In genomic region chrIII:11442556-11442955, ce11 we compare ENCODE assay signal across 6 worm cellular contexts.
TF ChIP-seq lines count a peak whose summit lies in the region.

sbp-1 (minus strand) TSS chrIII:11442566.

TF ChIP-seq in whole organism, L1 larva, 84 proteins besides CTCF, POLR2A, EP300 and RAD21:
- TF ChIP-seq elt-2 (tag; optimal IDR thresholded peaks at IDR 0.05; lab: Kevin White, UChicago) (peak; percentile 49), efl-1 (optimal IDR thresholded peaks at IDR 0.05; lab: Kevin White, UChicago) (no peak), efl-1 (GFP tag; optimal IDR thresholded peaks at IDR 0.05 in 1 of 2; lab: Kevin White, UChicago) (peak in 1 of 2 experiments; percentile 35), ama-1 (optimal IDR thresholded peaks at IDR 0.05; lab: Kevin White, UChicago) (no peak), aha-1 (tag; optimal IDR thresholded peaks at IDR 0.05; lab: Kevin White, UChicago) (no peak), lin-35 (GFP tag; optimal IDR thresholded peaks at IDR 0.05; lab: Kevin White, UChicago) (peak in 1 of 2 experiments; percentile 10)

TF ChIP-seq in whole organism, L2 larva, 48 proteins besides CTCF, POLR2A, EP300 and RAD21:
- TF ChIP-seq unc-62 (GFP tag; optimal IDR thresholded peaks at IDR 0.05; lab: Kevin White, UChicago) (no peak), fos-1 (tag; optimal IDR thresholded peaks at IDR 0.05; lab: Kevin White, UChicago) (peak; percentile 55)

TF ChIP-seq in whole organism, L3 larva, 47 proteins besides CTCF, POLR2A, EP300 and RAD21:
- no peak for TF ChIP-seq daf-12 (tag; optimal IDR thresholded peaks at IDR 0.05; lab: Kevin White, UChicago)
- TF ChIP-seq nhr-43 (tag; optimal IDR thresholded peaks at IDR 0.05; lab: Kevin White, UChicago; ENCODE audit: poor library complexity, severe bottlenecking): no peak
- no peak for TF ChIP-seq nhr-67 (tag; optimal IDR thresholded peaks at IDR 0.05; lab: Kevin White, UChicago)
- TF ChIP-seq tbx-2 (tag; optimal IDR thresholded peaks at IDR 0.05; lab: Kevin White, UChicago): no peak
- peak; percentile 44 for TF ChIP-seq pqm-1 (tag; optimal IDR thresholded peaks at IDR 0.05; lab: Kevin White, UChicago)
- peak; percentile 74 for TF ChIP-seq elt-2 (tag; optimal IDR thresholded peaks at IDR 0.05; lab: Kevin White, UChicago)
- TF ChIP-seq lin-39 (tag; optimal IDR thresholded peaks at IDR 0.05; lab: Kevin White, UChicago): no peak
- TF ChIP-seq fkh-10 (GFP tag; optimal IDR thresholded peaks at IDR 0.05; lab: Kevin White, UChicago): no peak
- no peak for TF ChIP-seq hmg-11 (tag; optimal IDR thresholded peaks at IDR 0.05; lab: Kevin White, UChicago)
- no peak for TF ChIP-seq egl-27 (tag; optimal IDR thresholded peaks at IDR 0.05; lab: Kevin White, UChicago)
- TF ChIP-seq ztf-11 (tag; optimal IDR thresholded peaks at IDR 0.05; lab: Kevin White, UChicago): no peak
- no peak for TF ChIP-seq ZK546.5 (tag; optimal IDR thresholded peaks at IDR 0.05; lab: Kevin White, UChicago)
- no peak for TF ChIP-seq nhr-25 (tag; optimal IDR thresholded peaks at IDR 0.05; lab: Kevin White, UChicago)
- TF ChIP-seq nhr-237 (tag; optimal IDR thresholded peaks at IDR 0.05; lab: Kevin White, UChicago): no peak
- TF ChIP-seq ceh-9 (tag; optimal IDR thresholded peaks at IDR 0.05; lab: Kevin White, UChicago): no peak
- TF ChIP-seq nhr-11 (tag; optimal IDR thresholded peaks at IDR 0.05; lab: Kevin White, UChicago): no peak
- no peak for TF ChIP-seq R02D3.7 (tag; optimal IDR thresholded peaks at IDR 0.05; lab: Kevin White, UChicago)

TF ChIP-seq in whole organism, L4 larva, 104 proteins besides CTCF, POLR2A, EP300 and RAD21:
- TF ChIP-seq nhr-10 (tag; optimal IDR thresholded peaks at IDR 0.05; lab: Kevin White, UChicago) (no peak), unc-39 (tag; optimal IDR thresholded peaks at IDR 0.05; lab: Kevin White, UChicago) (no peak), F10B5.3 (tag; optimal IDR thresholded peaks at IDR 0.05; lab: Kevin White, UChicago) (no peak), lin-38 (GFP tag; IDR thresholded peaks at IDR 0.05; lab: Robert Waterston, UW) (peak; percentile 56), dve-1 (tag; optimal IDR thresholded peaks at IDR 0.05; lab: Kevin White, UChicago; ENCODE audit: insufficient read depth) (peak; percentile 19), nhr-6 (tag; optimal IDR thresholded peaks at IDR 0.05; lab: Kevin White, UChicago) (no peak), hlh-11 (tag; optimal IDR thresholded peaks at IDR 0.05; lab: Kevin White, UChicago) (peak; percentile 0), nhr-28 (tag; optimal IDR thresholded peaks at IDR 0.05; lab: Kevin White, UChicago) (peak; percentile 56), nhr-41 (GFP tag; IDR thresholded peaks at IDR 0.05; lab: Robert Waterston, UW) (no peak), daf-8 (GFP tag; IDR thresholded peaks at IDR 0.05; lab: Robert Waterston, UW) (no peak), pqm-1 (tag; optimal IDR thresholded peaks at IDR 0.05; lab: Kevin White, UChicago) (peak; percentile 77), Y48G9A.11 (GFP tag; IDR thresholded peaks at IDR 0.05; lab: Robert Waterston, UW) (no peak), fos-1 (tag; optimal IDR thresholded peaks at IDR 0.05; lab: Kevin White, UChicago) (no peak), daf-16 (GFP tag; optimal IDR thresholded peaks at IDR 0.05; lab: Kevin White, UChicago) (no peak), daf-16 (tag; optimal IDR thresholded peaks at IDR 0.05; lab: Kevin White, UChicago) (peak; percentile 10), snpc-4 (tag; optimal IDR thresholded peaks at IDR 0.05; lab: Kevin White, UChicago) (no peak), hif-1 (tag; optimal IDR thresholded peaks at IDR 0.05; lab: Kevin White, UChicago) (no peak)
TF ChIP-seq in whole organism, L4 larva: peak in this region for 6.

TF ChIP-seq in whole organism, late embryonic, 69 proteins besides CTCF, POLR2A, EP300 and RAD21:
- no peak for TF ChIP-seq ceh-31 (tag; optimal IDR thresholded peaks at IDR 0.05; lab: Kevin White, UChicago)
- peak; percentile 44 for TF ChIP-seq elt-2 (tag; optimal IDR thresholded peaks at IDR 0.05; lab: Kevin White, UChicago)

TF ChIP-seq in whole organism, young adult, 124 proteins besides CTCF, POLR2A, EP300 and RAD21:
- no peak for TF ChIP-seq snpc-4 (GFP tag; optimal IDR thresholded peaks at IDR 0.05; lab: Kevin White, UChicago)
- TF ChIP-seq snpc-4 (tag; optimal IDR thresholded peaks at IDR 0.05; lab: Kevin White, UChicago): no peak
- no peak for TF ChIP-seq cebp-1 (GFP tag; IDR thresholded peaks at IDR 0.05; lab: Robert Waterston, UW)
- peak; percentile 9 for TF ChIP-seq cebp-1 (tag; optimal IDR thresholded peaks at IDR 0.05; lab: Kevin White, UChicago)
- peak; percentile 48 for TF ChIP-seq nhr-80 (tag; optimal IDR thresholded peaks at IDR 0.05; lab: Kevin White, UChicago)
- no peak for TF ChIP-seq K11D2.4 (GFP tag; IDR thresholded peaks at IDR 0.05; lab: Robert Waterston, UW)
- 0 out of 2 replicates have a peak, but pooled peaks have one; percentile 12 for TF ChIP-seq egrh-3 (GFP tag; IDR thresholded peaks at IDR 0.05; lab: Robert Waterston, UW)
- TF ChIP-seq hmg-20 (GFP tag; IDR thresholded peaks at IDR 0.05; lab: Robert Waterston, UW): no peak
- TF ChIP-seq mcd-1 (GFP tag; IDR thresholded peaks at IDR 0.05; lab: Robert Waterston, UW): peak; percentile 51
- no peak for TF ChIP-seq sdz-38 (tag; optimal IDR thresholded peaks at IDR 0.05; lab: Kevin White, UChicago)
